Worm (Caenorhabditis elegans) whole organism, L4/young adult: ENCODE measurements around the gene plr-1.

Source experiments
- dao-5 ChIP-seq: sonication (generic microtip); optimal IDR thresholded peaks from 2 replicates; lab custom pipeline; 2016; ENCODE audit warnings: missing genotype, missing genetic modification characterization, moderate library complexity, missing compliant biosample characterization
- him-1 ChIP-seq: sonication (generic microtip); optimal IDR thresholded peaks from 2 replicates; lab custom pipeline; 2016; ENCODE audit warnings: missing genotype, missing genetic modification reagents, missing genetic modification characterization, missing compliant biosample characterization

DNA sequence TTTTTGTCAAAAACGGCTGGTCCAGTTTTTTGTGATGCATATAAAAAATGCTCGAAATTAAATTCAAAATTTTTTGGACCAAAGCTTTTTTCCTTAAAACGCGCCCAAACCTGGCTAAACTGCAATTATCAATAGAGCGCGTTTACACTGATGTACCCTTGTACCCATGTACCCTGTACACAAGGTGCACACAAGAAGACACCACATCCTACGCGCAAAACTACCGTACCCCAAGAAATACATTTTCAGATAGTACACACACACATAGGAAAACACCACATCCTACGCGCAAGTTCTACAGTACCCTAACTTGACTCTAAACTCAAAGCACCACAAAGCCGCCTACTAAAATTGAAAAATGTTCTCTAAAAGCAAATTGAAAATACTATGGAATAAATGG lies 14.7 kb downstream of the plr-1 start:
- TF ChIP-seq him-1 (tag; lab: Kevin White, UChicago) (no peak), dao-5 (tag; lab: Kevin White, UChicago) (no peak)
